Fruit fly (Drosophila melanogaster) whole organism, prepupa: Measurements from ENCODE around the gene dah.

Experiments
- CG10631 ChIP-seq: fragments of 200-800 bp; sonication (Bioruptor generic); optimal IDR thresholded peaks from 2 replicates; lab custom pipeline; 2016; ENCODE audit warnings: missing biosample characterization, missing genetic modification characterization
- CG10669 ChIP-seq: fragments of 200-800 bp; sonication (Bioruptor generic); optimal IDR thresholded peaks from 3 replicates; lab custom pipeline; 2018; ENCODE audit warnings: missing biosample characterization, mild to moderate bottlenecking, missing genetic modification characterization, moderate library complexity
- CG15336 ChIP-seq: fragments of 200-800 bp; sonication (Bioruptor generic); IDR thresholded peaks from 2 replicates; pipeline ENCODE4 v1.3.6; 2022; ENCODE audit warnings: missing biosample characterization, missing genetic modification characterization
- CG16779 ChIP-seq: fragments of 200-800 bp; sonication (Bioruptor generic); optimal IDR thresholded peaks from 3 replicates; lab custom pipeline; 2017; ENCODE audit warnings: missing biosample characterization, mild to moderate bottlenecking, missing genetic modification characterization
- CG6792 ChIP-seq: fragments of 200-800 bp; sonication (Bioruptor generic); optimal IDR thresholded peaks from 3 replicates; lab custom pipeline; 2016; ENCODE audit warnings: missing biosample characterization, missing genetic modification characterization
- CG8632 ChIP-seq: fragments of 200-800 bp; sonication (Bioruptor generic); optimal IDR thresholded peaks from 3 replicates; lab custom pipeline; 2016; ENCODE audit warnings: missing biosample characterization, missing genetic modification characterization
- Hr39 ChIP-seq: fragments of 200-800 bp; sonication (Bioruptor generic); optimal IDR thresholded peaks from 2 replicates; lab custom pipeline; 2016; ENCODE audit warnings: missing biosample characterization, missing genetic modification characterization
- Smox ChIP-seq: fragments of 200-800 bp; sonication (Bioruptor generic); optimal IDR thresholded peaks from 3 replicates; lab custom pipeline; 2016; ENCODE audit warnings: missing biosample characterization, missing genetic modification characterization
- spab ChIP-seq: fragments of 200-800 bp; sonication (Bioruptor generic); optimal IDR thresholded peaks from 2 replicates; lab custom pipeline; 2017; ENCODE audit warnings: missing biosample characterization, mild to moderate bottlenecking, missing genetic modification characterization, missing genetic modification reagents
- vri ChIP-seq: fragments of 200-800 bp; sonication (Bioruptor generic); optimal IDR thresholded peaks from 3 replicates; lab custom pipeline; 2016; ENCODE audit warnings: missing biosample characterization, mild to moderate bottlenecking, missing genetic modification characterization

dm6 chrX:15363649-15364048, 35.5 kb downstream of the dah start:
- TF ChIP-seq spab (GFP tag; lab: Kevin White, UChicago) (no peak), CG6792 (no peak), CG10631 (GFP tag; lab: Kevin White, UChicago) (no peak), vri (GFP tag; lab: Kevin White, UChicago) (no peak), CG15336 (no peak), Smox (GFP tag; lab: Kevin White, UChicago) (no peak), CG10669 (no peak), CG8632 (GFP tag; lab: Kevin White, UChicago) (no peak), CG16779 (no peak), Hr39 (GFP tag; lab: Kevin White, UChicago) (no peak)
